Fruit fly (Drosophila melanogaster): ENCODE measurements around the gene dec.

- no peak for TF ChIP-seq CG11902 (GFP tag; optimal IDR thresholded peaks at IDR 0.05)
- no peak for TF ChIP-seq Blimp-1 (GFP tag; optimal IDR thresholded peaks at IDR 0.05)
- no peak for TF ChIP-seq CG8119 (GFP tag; IDR thresholded peaks at IDR 0.05)
- TF ChIP-seq Sox102F (GFP tag; optimal IDR thresholded peaks at IDR 0.05) = no peak
- no peak for TF ChIP-seq spab (GFP tag; optimal IDR thresholded peaks at IDR 0.05)
- no peak for TF ChIP-seq CG11762 (GFP tag; optimal IDR thresholded peaks at IDR 0.05; ENCODE audit: insufficient read depth)
- TF ChIP-seq Ets96B (tag; optimal IDR thresholded peaks at IDR 0.05) = no peak
- TF ChIP-seq lz (GFP tag; optimal IDR thresholded peaks at IDR 0.05) = no peak
- no peak for TF ChIP-seq CG16779 (tag; optimal IDR thresholded peaks at IDR 0.05)
- no peak for TF ChIP-seq CG34406 (GFP tag; optimal IDR thresholded peaks at IDR 0.05)
- TF ChIP-seq Eip93F (GFP tag; optimal IDR thresholded peaks at IDR 0.05) = no peak
- TF ChIP-seq esn (GFP tag; optimal IDR thresholded peaks at IDR 0.05) = no peak
- no peak for TF ChIP-seq eg (GFP tag; IDR thresholded peaks at IDR 0.05)
These were observed 5.7 kb upstream of the dec start, which contains the start of gene Ir7d for dm6 chrX:7878736-7879135.

Data from whole organism, prepupa.